Worm (Caenorhabditis elegans): ENCODE measurements around the gene dmsr-5.

DNA sequence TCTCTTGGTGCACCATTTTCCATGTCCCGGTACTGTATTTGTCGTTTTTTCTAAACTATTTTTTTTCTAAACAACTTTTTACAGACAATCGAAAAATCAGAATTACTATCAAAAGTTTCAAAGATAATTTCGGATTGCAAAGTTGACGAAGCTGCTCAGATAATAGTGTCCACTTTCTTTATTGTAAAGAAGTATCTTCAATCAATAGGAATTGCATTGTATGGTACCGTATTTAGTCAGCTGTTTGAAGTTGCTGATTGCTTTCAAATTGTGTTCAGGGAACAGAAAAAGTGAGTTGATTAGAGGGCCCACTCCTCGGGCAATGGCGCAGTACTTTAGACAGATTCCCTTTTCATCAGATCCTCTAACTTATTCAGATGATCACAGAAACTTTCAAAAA is 13.5 kb downstream of the dmsr-5 start:
- TF ChIP-seq hmbx-1 (tag; optimal IDR thresholded peaks at IDR 0.05) (no peak), ama-1 (optimal IDR thresholded peaks at IDR 0.05) (no peak), tra-4 (tag; optimal IDR thresholded peaks at IDR 0.05) (no peak), F13C5.2 (tag; optimal IDR thresholded peaks at IDR 0.05) (no peak), flt-1 (GFP tag; IDR thresholded peaks at IDR 0.05) (no peak), hmg-4 (GFP tag; optimal IDR thresholded peaks at IDR 0.05) (no peak), pes-1 (GFP tag; IDR thresholded peaks at IDR 0.05) (no peak), aly-1 (tag; optimal IDR thresholded peaks at IDR 0.05) (no peak), sea-1 (GFP tag; conservative IDR thresholded peaks at IDR 0.05) (no peak), ets-7 (tag; optimal IDR thresholded peaks at IDR 0.05) (no peak), tbx-11 (GFP tag; IDR thresholded peaks at IDR 0.05) (no peak), tbx-37 (GFP tag; conservative IDR thresholded peaks at IDR 0.05) (no peak), scrt-1 (GFP tag; IDR thresholded peaks at IDR 0.05) (no peak)

Data from whole organism, early embryonic.